Worm (Caenorhabditis elegans) whole organism, young adult: ENCODE results near the gene erp-44.3.
"Not testable (repeated sequence)": the region's sequence is repeated elsewhere in the genome, so short reads cannot be mapped to it uniquely, and the experiment has no call there.

ENCODE experiments used
- B0261.1 ChIP-seq: sonication (generic microtip); optimal IDR thresholded peaks from 2 replicates; lab custom pipeline; 2016; ENCODE audit warnings: mild to moderate bottlenecking, missing genetic modification characterization, moderate library complexity, missing compliant biosample characterization
- B0336.3 ChIP-seq: fragments of 200-800 bp; sonication (Bioruptor generic); IDR thresholded peaks from 2 replicates; pipeline ENCODE4 v1.3.6; 2022; ENCODE audit warnings: missing genetic modification characterization, missing compliant biosample characterization
- F22D6.2 ChIP-seq: sonication (generic microtip); optimal IDR thresholded peaks from 2 replicates; lab custom pipeline; 2016; ENCODE audit warnings: mild to moderate bottlenecking, missing genetic modification characterization, missing compliant biosample characterization
- F23B12.7 ChIP-seq: sonication (generic microtip); optimal IDR thresholded peaks from 2 replicates; lab custom pipeline; 2017; ENCODE audit warnings: missing genetic modification characterization, mild to moderate bottlenecking, missing compliant biosample characterization, antibody characterized with exemption, moderate library complexity; ENCODE audit not compliant: insufficient read depth
- F37B4.10 ChIP-seq: fragments of 200-800 bp; sonication (Bioruptor generic); IDR thresholded peaks from 2 replicates; pipeline ENCODE4 v1.3.6; 2022; ENCODE audit warnings: missing genetic modification characterization, missing compliant biosample characterization
- F49E8.2 ChIP-seq: sonication (generic microtip); optimal IDR thresholded peaks from 3 replicates; lab custom pipeline; 2017; ENCODE audit warnings: missing genetic modification characterization, mild to moderate bottlenecking, missing compliant biosample characterization, antibody characterized with exemption, moderate library complexity; ENCODE audit not compliant: insufficient read depth
- K11D2.4 ChIP-seq: fragments of 200-800 bp; sonication (Bioruptor generic); IDR thresholded peaks from 2 replicates; pipeline ENCODE4 v1.3.6; 2022; ENCODE audit warnings: missing genetic modification reagents, missing genetic modification characterization, missing compliant biosample characterization
- Y79H2A.3 ChIP-seq: fragments of 200-800 bp; sonication (Bioruptor generic); conservative IDR thresholded peaks from 2 replicates; pipeline ENCODE4 v1.3.6; 2022; ENCODE audit warnings: missing genetic modification reagents, missing genetic modification characterization, missing compliant biosample characterization
- ama-1 ChIP-seq, 3 experiments: fragments of 150-350 bp in 1 of 3; sonication (generic microtip) in 2 of 3; optimal IDR thresholded peaks; 2 replicates each; lab custom pipeline; 2014 to 2018; ENCODE audit warnings: missing biosample characterization in 2 of 3, missing genetic modification characterization in 2 of 3, missing genetic modification reagents in 2 of 3
- aptf-3 ChIP-seq: fragments of 200-800 bp; sonication (Bioruptor generic); IDR thresholded peaks from 2 replicates; pipeline ENCODE4 v1.3.6; 2022; ENCODE audit warnings: missing genetic modification characterization, missing compliant biosample characterization
- athp-1 ChIP-seq: sonication (generic microtip); optimal IDR thresholded peaks from 2 replicates; lab custom pipeline; 2017; ENCODE audit warnings: mild to moderate bottlenecking, missing genetic modification characterization, missing compliant biosample characterization
- attf-6 ChIP-seq: fragments of 200-800 bp; sonication (Bioruptor generic); IDR thresholded peaks from 2 replicates; pipeline ENCODE4 v1.3.6; 2022; ENCODE audit warnings: missing genetic modification reagents, missing genetic modification characterization, missing compliant biosample characterization
- cebp-1 ChIP-seq, 2 experiments: fragments of 200-800 bp in 1 of 2; sonication (Bioruptor generic) in 1 of 2; sonication (generic microtip) in 1 of 2; IDR thresholded peaks in 1 of 2; optimal IDR thresholded peaks in 1 of 2; 2 replicates each; pipeline versions ENCODE4 v1.3.6 to Lab custom; 2017 to 2022; ENCODE audit warnings: missing compliant biosample characterization in 2 of 2, missing genetic modification characterization in 2 of 2, mild to moderate bottlenecking in 1 of 2, missing genetic modification reagents in 1 of 2, moderate library complexity in 1 of 2
- ceh-27 ChIP-seq: fragments of 200-800 bp; sonication (Bioruptor generic); optimal IDR thresholded peaks from 2 replicates; lab custom pipeline; 2018; ENCODE audit warnings: mild to moderate bottlenecking, missing genetic modification characterization, moderate library complexity, missing compliant biosample characterization
- chd-7 ChIP-seq: sonication (generic microtip); optimal IDR thresholded peaks from 2 replicates; lab custom pipeline; 2016; ENCODE audit warnings: mild to moderate bottlenecking, missing genetic modification characterization, moderate library complexity, missing compliant biosample characterization
- die-1 ChIP-seq: sonication (generic microtip); optimal IDR thresholded peaks from 2 replicates; lab custom pipeline; 2016; ENCODE audit warnings: missing genotype, mild to moderate bottlenecking, missing genetic modification characterization, missing compliant biosample characterization
- dox-1 ChIP-seq: fragments of 200-800 bp; sonication (Bioruptor generic); IDR thresholded peaks from 2 replicates; pipeline ENCODE4 v1.3.6; 2022; ENCODE audit warnings: missing genetic modification reagents, missing genetic modification characterization, missing compliant biosample characterization
- dpff-1 ChIP-seq: sonication (generic microtip); optimal IDR thresholded peaks from 2 replicates; lab custom pipeline; 2017; ENCODE audit warnings: mild to moderate bottlenecking, missing genetic modification characterization, missing compliant biosample characterization
- hlh-26 ChIP-seq: fragments of 200-800 bp; sonication (Bioruptor generic); conservative IDR thresholded peaks from 2 replicates; pipeline ENCODE4 v1.3.6; 2022; ENCODE audit warnings: missing genetic modification reagents, missing genetic modification characterization, missing compliant biosample characterization
- hmg-1.2 ChIP-seq: fragments of 200-800 bp; sonication (Bioruptor generic); IDR thresholded peaks from 2 replicates; pipeline ENCODE4 v1.3.6; 2022; ENCODE audit warnings: missing genetic modification reagents, missing genetic modification characterization, missing compliant biosample characterization
- hrde-1 ChIP-seq: sonication (generic microtip); optimal IDR thresholded peaks from 2 replicates; lab custom pipeline; 2016; ENCODE audit warnings: missing genetic modification characterization, mild to moderate bottlenecking, missing compliant biosample characterization, moderate library complexity, missing genotype, missing genetic modification reagents, borderline replicate concordance
- hsf-1 ChIP-seq: fragments of 200-800 bp; sonication (Bioruptor generic); IDR thresholded peaks from 2 replicates; pipeline ENCODE4 v1.3.6; 2022; ENCODE audit warnings: missing genetic modification reagents, missing genetic modification characterization, missing compliant biosample characterization
- lin-26 ChIP-seq: fragments of 200-800 bp; sonication (Bioruptor generic); IDR thresholded peaks from 2 replicates; pipeline ENCODE4 v1.3.6; 2022; ENCODE audit warnings: missing genetic modification reagents, missing genetic modification characterization, missing compliant biosample characterization
- lin-40 ChIP-seq: sonication (generic microtip); optimal IDR thresholded peaks from 2 replicates; lab custom pipeline; 2016; ENCODE audit warnings: missing genetic modification characterization, mild to moderate bottlenecking, missing compliant biosample characterization, missing genotype, missing genetic modification reagents
- lin-54 ChIP-seq: fragments of 200-800 bp; sonication (Bioruptor generic); optimal IDR thresholded peaks from 2 replicates; lab custom pipeline; 2018; ENCODE audit warnings: mild to moderate bottlenecking, missing genetic modification characterization, missing compliant biosample characterization
- mcd-1 ChIP-seq: fragments of 200-800 bp; sonication (Bioruptor generic); IDR thresholded peaks from 2 replicates; pipeline ENCODE4 v1.3.6; 2022; ENCODE audit warnings: missing genetic modification reagents, missing genetic modification characterization, missing compliant biosample characterization
- mel-28 ChIP-seq: sonication (generic microtip); optimal IDR thresholded peaks from 2 replicates; lab custom pipeline; 2016; ENCODE audit warnings: borderline replicate concordance, mild to moderate bottlenecking, missing genetic modification characterization, missing compliant biosample characterization
- nfyb-1 ChIP-seq: fragments of 200-800 bp; sonication (Bioruptor generic); IDR thresholded peaks from 2 replicates; pipeline ENCODE4 v1.3.6; 2022; ENCODE audit warnings: missing genetic modification reagents, missing genetic modification characterization, missing compliant biosample characterization
- pha-4 ChIP-seq: fragments of 150-350 bp; sonication (generic microtip); optimal IDR thresholded peaks from 2 replicates; lab custom pipeline; 2014; ENCODE audit warnings: missing biosample characterization, missing genetic modification reagents, missing genetic modification characterization
- rpc-1 ChIP-seq, 2 experiments: fragments of 150-350 bp in 1 of 2; sonication (generic microtip) in 1 of 2; optimal IDR thresholded peaks; 2 replicates each; lab custom pipeline; 2014 to 2018; ENCODE audit warnings: missing biosample characterization in 1 of 2, missing genetic modification characterization in 1 of 2, missing genetic modification reagents in 1 of 2, missing genotype in 1 of 2
- snpc-1.3 ChIP-seq: sonication (generic microtip); optimal IDR thresholded peaks from 2 replicates; lab custom pipeline; 2017; ENCODE audit warnings: missing genetic modification characterization, mild to moderate bottlenecking, missing compliant biosample characterization, antibody characterized with exemption, moderate library complexity, missing genotype, missing genetic modification reagents; ENCODE audit not compliant: insufficient read depth
- snpc-4 ChIP-seq, 5 experiments: fragments of 150-350 bp in 1 of 5; sonication (generic microtip) in 4 of 5; optimal IDR thresholded peaks; 2 replicates each; lab custom pipeline; 2014 to 2018; ENCODE audit warnings: missing genetic modification characterization in 5 of 5, missing biosample characterization in 3 of 5, antibody characterized with exemption in 2 of 5, mild to moderate bottlenecking in 2 of 5, missing compliant biosample characterization in 2 of 5, missing genotype in 2 of 5, moderate library complexity in 2 of 5, missing genetic modification reagents in 1 of 5
- tbp1 ChIP-seq: fragments of 200-800 bp; sonication (Bioruptor generic); optimal IDR thresholded peaks from 2 replicates; lab custom pipeline; 2018; ENCODE audit warnings: mild to moderate bottlenecking, missing genetic modification characterization, missing compliant biosample characterization
- tlf-1 ChIP-seq: fragments of 200-800 bp; sonication (Bioruptor generic); optimal IDR thresholded peaks from 2 replicates; lab custom pipeline; 2018; ENCODE audit warnings: mild to moderate bottlenecking, missing genetic modification characterization, missing compliant biosample characterization
- unc-62 ChIP-seq: fragments of 150-350 bp; optimal IDR thresholded peaks from 2 replicates; lab custom pipeline; 2014; ENCODE audit warnings: missing biosample characterization, missing genetic modification reagents, missing genetic modification characterization
- zim-3 ChIP-seq: sonication (generic microtip); optimal IDR thresholded peaks from 2 replicates; lab custom pipeline; 2017; ENCODE audit warnings: mild to moderate bottlenecking, missing genetic modification characterization, moderate library complexity, missing compliant biosample characterization

erp-44.3 gene

DNA sequence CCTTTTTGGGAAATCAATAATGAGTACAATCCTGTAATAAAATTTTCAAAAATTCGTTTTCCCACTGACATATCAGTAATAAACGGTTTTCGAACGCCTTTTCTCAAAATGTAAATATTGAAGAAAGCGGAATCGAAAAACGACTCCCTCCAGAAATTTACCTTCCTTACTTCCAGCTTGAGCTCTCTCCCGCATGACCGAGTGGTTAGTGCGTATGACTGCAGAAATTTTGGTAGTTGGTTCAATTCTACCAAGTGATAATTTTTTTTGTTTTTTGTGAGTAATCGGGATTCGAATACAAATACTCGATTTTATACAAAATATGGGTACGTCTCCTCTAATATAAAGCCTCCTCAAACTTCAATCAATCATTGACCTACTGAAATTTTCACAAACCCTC is 1.1 kb downstream of the erp-44.3 start:
- TF ChIP-seq B0261.1 (tag; lab: Kevin White, UChicago), result peak; percentile 46
- peak; percentile 79 for TF ChIP-seq tbp1 (GFP tag; lab: Kevin White, UChicago)
- peak; percentile 65; the same call in 1 of the 2 replicates for TF ChIP-seq lin-26 (GFP tag; lab: Robert Waterston, UW)
- TF ChIP-seq hmg-1.2 (GFP tag; lab: Robert Waterston, UW), result peak; percentile 50
- TF ChIP-seq rpc-1 (optimal IDR thresholded peaks at IDR 0.05; lab: Kevin White, UChicago), result not testable (repeated sequence)
- TF ChIP-seq rpc-1 (tag; optimal IDR thresholded peaks at IDR 0.05; lab: Kevin White, UChicago), result peak; percentile 27
- TF ChIP-seq, all 124 proteins: peak for 5; not testable (repeated sequence) for 119

DNA sequence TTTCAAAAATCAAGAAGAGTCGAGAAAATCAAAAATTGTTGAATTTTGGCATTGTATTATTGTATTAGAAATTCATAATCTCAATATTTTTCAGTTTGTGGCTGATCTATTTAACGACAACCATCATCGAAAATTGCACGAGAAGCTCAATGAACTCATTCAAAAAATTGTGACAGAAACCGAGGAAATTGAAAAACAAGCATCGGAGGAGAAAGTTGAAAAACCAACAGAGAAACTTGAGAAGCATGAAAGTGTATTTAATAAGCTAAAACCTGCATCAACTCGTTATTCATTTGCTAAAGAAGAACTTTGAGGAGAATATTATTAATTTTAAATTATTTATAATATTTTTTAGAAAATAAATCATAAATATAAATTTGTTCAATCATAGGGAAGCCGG is 4.5 kb downstream of the erp-44.3 start, which contains the start of gene ceph-41:
TSS of gene ceph-41 (plus strand) at position 301 of the 400 bp plus-strand sequence.
- TF ChIP-seq F23B12.7 (tag; lab: Kevin White, UChicago) (no peak), lin-40 (tag; lab: Kevin White, UChicago) (no peak), unc-62 (GFP tag; lab: Kevin White, UChicago) (no peak), F37B4.10 (GFP tag; lab: Robert Waterston, UW) (no peak), dpff-1 (tag; lab: Kevin White, UChicago) (no peak), zim-3 (tag; lab: Kevin White, UChicago) (no peak), hlh-26 (GFP tag; lab: Robert Waterston, UW) (no peak), F49E8.2 (tag; lab: Kevin White, UChicago) (no peak), Y79H2A.3 (GFP tag; lab: Robert Waterston, UW) (no peak), K11D2.4 (GFP tag; lab: Robert Waterston, UW) (no peak), pha-4 (tag; lab: Kevin White, UChicago) (no peak), B0336.3 (GFP tag; lab: Robert Waterston, UW) (no peak), hsf-1 (GFP tag; lab: Robert Waterston, UW) (no peak), cebp-1 (GFP tag; IDR thresholded peaks at IDR 0.05; lab: Robert Waterston, UW) (no peak), cebp-1 (tag; optimal IDR thresholded peaks at IDR 0.05; lab: Kevin White, UChicago) (no peak), nfyb-1 (GFP tag; lab: Robert Waterston, UW) (no peak)

DNA sequence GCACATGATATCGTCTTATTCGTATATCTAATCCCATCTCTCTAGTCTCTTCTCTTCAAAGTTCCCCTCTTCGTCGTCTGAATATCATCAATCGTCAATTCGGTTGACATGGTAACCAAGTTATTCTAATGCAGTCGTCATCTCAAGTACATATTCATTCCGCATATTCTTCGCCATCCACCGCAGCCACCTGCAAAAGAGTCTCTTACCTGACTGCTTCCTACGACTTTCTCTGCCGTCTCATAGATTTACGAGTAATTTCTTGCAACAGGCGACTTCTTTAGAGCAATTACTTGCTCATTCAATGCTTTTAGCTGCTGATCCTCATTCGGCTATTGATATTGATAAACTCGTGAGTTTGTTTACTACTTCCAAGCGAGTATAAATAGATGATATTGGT is 5.0 kb downstream of the erp-44.3 start:
- TF ChIP-seq snpc-4 (GFP tag; optimal IDR thresholded peaks at IDR 0.05; lab: Kevin White, UChicago), result no peak
- TF ChIP-seq snpc-4 (tag; optimal IDR thresholded peaks at IDR 0.05; lab: Kevin White, UChicago), result no peak
- no peak for TF ChIP-seq ama-1 (optimal IDR thresholded peaks at IDR 0.05; lab: Kevin White, UChicago)
- TF ChIP-seq ama-1 (GFP tag; optimal IDR thresholded peaks at IDR 0.05; lab: Kevin White, UChicago), result no peak
- TF ChIP-seq lin-40 (tag; lab: Kevin White, UChicago), result no peak
- no peak for TF ChIP-seq hrde-1 (tag; lab: Kevin White, UChicago)
- TF ChIP-seq chd-7 (tag; lab: Kevin White, UChicago), result no peak
- TF ChIP-seq aptf-3 (GFP tag; lab: Robert Waterston, UW), result no peak

DNA sequence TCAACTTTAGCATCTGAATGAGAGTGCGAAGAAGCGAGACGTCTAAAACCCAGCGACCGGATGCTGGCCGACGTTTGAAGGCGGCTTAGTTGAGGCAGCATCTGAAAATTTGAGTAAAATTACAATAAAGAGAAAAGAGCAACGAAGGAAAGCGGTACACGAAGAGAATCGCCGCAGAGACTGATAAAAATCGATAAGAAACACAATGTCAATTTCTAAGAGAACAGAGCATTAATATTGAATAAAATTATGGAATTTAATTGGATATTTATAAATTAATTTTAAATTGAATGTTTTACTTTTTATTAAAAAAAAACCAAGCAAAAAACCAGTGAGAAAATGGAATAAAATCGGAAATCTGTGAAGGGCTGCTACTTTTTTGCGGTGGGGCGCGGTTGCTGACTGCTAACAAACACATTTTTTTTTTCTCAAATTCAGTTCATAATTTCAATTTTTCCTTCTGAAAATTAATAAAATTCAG is 7.7 kb downstream of the erp-44.3 start, which contains the start of the genes ndub-11 and moc-3:
TSS of gene ndub-11 (minus strand) at position 101 of the 481 bp plus-strand sequence.
TSS of gene moc-3 (plus strand) at position 431 of the 481 bp plus-strand sequence.
- TF ChIP-seq mcd-1, result 0 out of 2 replicates have a peak, but pooled peaks have one; percentile 8
- TF ChIP-seq attf-6 (GFP tag; lab: Robert Waterston, UW), result no peak

DNA sequence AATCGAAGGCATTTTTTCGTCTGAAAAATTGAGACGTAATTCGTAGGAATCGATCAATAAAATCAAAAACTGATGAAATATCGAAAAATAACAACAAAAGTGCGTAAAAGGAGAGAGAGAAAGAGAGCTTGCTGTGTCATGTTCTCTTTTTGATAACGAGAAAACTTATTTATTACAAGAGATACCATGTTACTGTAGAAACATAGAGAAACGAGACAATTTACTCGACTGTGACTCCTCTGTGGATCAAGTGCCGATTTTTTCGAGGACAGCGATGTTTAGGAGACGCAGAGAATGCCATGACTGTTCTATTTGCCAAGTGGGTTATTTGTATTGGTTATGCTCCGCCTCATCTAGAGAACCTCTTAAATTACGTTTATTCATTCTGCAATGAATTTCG is 11.1 kb downstream of the erp-44.3 start, which contains the start of gene sph-1:
TSS of gene sph-1 (minus strand) at position 23 of the 400 bp plus-strand sequence.
- no peak for TF ChIP-seq die-1 (tag; lab: Kevin White, UChicago)
- TF ChIP-seq lin-40 (tag; lab: Kevin White, UChicago), result peak; percentile 30
- no peak for TF ChIP-seq tlf-1
- peak; percentile 61; the same call in 1 of the 2 replicates for TF ChIP-seq B0336.3 (GFP tag; lab: Robert Waterston, UW)
- TF ChIP-seq dox-1, result 0 out of 2 replicates have a peak, but pooled peaks have one; percentile 26
- no peak for TF ChIP-seq athp-1 (tag; lab: Kevin White, UChicago)
- TF ChIP-seq lin-54 (GFP tag; lab: Kevin White, UChicago), result peak; percentile 0
- 0 out of 2 replicates have a peak, but pooled peaks have one; percentile 13 for TF ChIP-seq nfyb-1 (GFP tag; lab: Robert Waterston, UW)
- TF ChIP-seq hmg-1.2 (GFP tag; lab: Robert Waterston, UW), result peak; percentile 47; the same call in 1 of the 2 replicates
- 0 out of 2 replicates have a peak, but pooled peaks have one; percentile 15 for TF ChIP-seq lin-26 (GFP tag; lab: Robert Waterston, UW)
- TF ChIP-seq mel-28 (tag; lab: Kevin White, UChicago), result no peak
- peak; percentile 4 for TF ChIP-seq snpc-1.3 (tag; lab: Kevin White, UChicago)
- TF ChIP-seq cebp-1 (GFP tag; IDR thresholded peaks at IDR 0.05; lab: Robert Waterston, UW), result no peak
- peak; percentile 57 for TF ChIP-seq cebp-1 (tag; optimal IDR thresholded peaks at IDR 0.05; lab: Kevin White, UChicago)
- TF ChIP-seq ceh-27, result peak; percentile 3
- TF ChIP-seq F22D6.2 (tag; lab: Kevin White, UChicago), result no peak
